Worm (Caenorhabditis elegans) whole organism, L3 larva: ENCODE measurements around the gene popl-1.

Source experiments
- ama-1 ChIP-seq: fragments of 150-350 bp; optimal IDR thresholded peaks from 2 replicates; lab custom pipeline; 2018
- ceh-16 ChIP-seq: sonication (generic microtip); optimal IDR thresholded peaks from 2 replicates; lab custom pipeline; 2017; ENCODE audit warnings: missing biosample characterization, missing genetic modification characterization
- egl-27 ChIP-seq: sonication (generic microtip); optimal IDR thresholded peaks from 4 replicates; lab custom pipeline; 2017; ENCODE audit warnings: missing biosample characterization, missing genetic modification reagents, missing genetic modification characterization
- fkh-10 ChIP-seq: sonication (generic microtip); optimal IDR thresholded peaks from 2 replicates; lab custom pipeline; 2017; ENCODE audit warnings: missing biosample characterization, missing genetic modification reagents, missing genetic modification characterization
- nhr-12 ChIP-seq: fragments of 150-350 bp; optimal IDR thresholded peaks from 2 replicates; lab custom pipeline; 2014; ENCODE audit warnings: missing biosample characterization, missing genetic modification characterization
- nhr-28 ChIP-seq: fragments of 150-350 bp; optimal IDR thresholded peaks from 2 replicates; lab custom pipeline; 2014; ENCODE audit warnings: missing biosample characterization, missing genetic modification characterization
- nhr-77 ChIP-seq: fragments of 150-350 bp; optimal IDR thresholded peaks from 2 replicates; lab custom pipeline; 2014; ENCODE audit warnings: missing biosample characterization, missing genetic modification characterization
- skn-1 ChIP-seq: fragments of 150-350 bp; optimal IDR thresholded peaks from 2 replicates; lab custom pipeline; 2014; ENCODE audit warnings: missing biosample characterization, missing genetic modification characterization
- unc-39 ChIP-seq: sonication (generic microtip); optimal IDR thresholded peaks from 4 replicates; lab custom pipeline; 2017; ENCODE audit warnings: missing biosample characterization, missing genetic modification characterization
- zag-1 ChIP-seq: fragments of 150-350 bp; optimal IDR thresholded peaks from 2 replicates; lab custom pipeline; 2014; ENCODE audit warnings: missing biosample characterization, missing genetic modification characterization
- ztf-11 ChIP-seq: fragments of 150-350 bp; optimal IDR thresholded peaks from 2 replicates; lab custom pipeline; 2014; ENCODE audit warnings: missing biosample characterization, missing genetic modification characterization

DNA sequence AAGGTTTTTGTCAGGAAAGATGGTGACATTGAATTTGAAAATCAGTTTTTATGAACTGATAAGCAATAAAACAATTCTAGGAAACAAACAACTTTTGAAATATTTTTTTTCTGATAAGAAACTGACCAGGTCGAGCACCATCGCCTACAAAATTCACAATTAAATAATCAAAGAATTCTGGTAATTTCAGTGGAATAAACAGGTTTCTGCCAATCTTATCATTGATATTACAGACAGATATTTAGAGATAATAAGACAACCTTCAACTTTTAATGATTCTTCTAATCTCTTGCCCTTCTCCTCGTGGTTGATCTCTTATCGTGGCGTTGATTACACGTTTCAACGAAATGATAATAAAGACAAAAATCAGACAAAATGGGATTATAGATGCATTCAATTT, 34.4 kb downstream of the popl-1 start:
- TF ChIP-seq unc-39 (no peak), ceh-16 (tag; lab: Kevin White, UChicago) (no peak), ama-1 (lab: Kevin White, UChicago) (no peak), ztf-11 (no peak), nhr-12 (no peak), fkh-10 (GFP tag; lab: Kevin White, UChicago) (no peak), skn-1 (peak; percentile 11), nhr-77 (tag; lab: Kevin White, UChicago) (no peak), egl-27 (no peak), zag-1 (no peak), nhr-28 (tag; lab: Kevin White, UChicago) (no peak)
